Fruit fly (Drosophila melanogaster) whole organism, pupa: ENCODE data around the gene Sodh2.

ENCODE experiments used
- CG15710 ChIP-seq: fragments of 200-800 bp; sonication (Bioruptor generic); optimal IDR thresholded peaks from 2 replicates; lab custom pipeline; 2018; ENCODE audit warnings: missing biosample characterization, mild to moderate bottlenecking, missing genetic modification characterization, moderate library complexity
- CG34367 ChIP-seq: fragments of 200-800 bp; sonication (Bioruptor generic); optimal IDR thresholded peaks from 2 replicates; lab custom pipeline; 2018; ENCODE audit warnings: missing biosample characterization, mild to moderate bottlenecking, missing genetic modification characterization
- CG4496 ChIP-seq: fragments of 200-800 bp; sonication (Bioruptor generic); IDR thresholded peaks from 3 replicates; pipeline ENCODE4 v1.3.6; 2022; ENCODE audit warnings: missing biosample characterization, missing genetic modification characterization
- CG8301 ChIP-seq: fragments of 200-800 bp; sonication (Bioruptor generic); optimal IDR thresholded peaks from 2 replicates; lab custom pipeline; 2018; ENCODE audit warnings: missing biosample characterization, mild to moderate bottlenecking, missing genetic modification characterization
- D1 ChIP-seq: fragments of 200-800 bp; sonication (Bioruptor generic); optimal IDR thresholded peaks from 2 replicates; lab custom pipeline; 2018; ENCODE audit warnings: missing biosample characterization, mild to moderate bottlenecking, missing genetic modification characterization, moderate library complexity
- EcR ChIP-seq: fragments of 200-800 bp; sonication (Bioruptor generic); optimal IDR thresholded peaks from 3 replicates; lab custom pipeline; 2019; ENCODE audit warnings: missing biosample characterization, missing genetic modification characterization, mild to moderate bottlenecking, moderate library complexity, missing genetic modification reagents
- Ets98B ChIP-seq: fragments of 200-800 bp; sonication (Bioruptor generic); IDR thresholded peaks from 2 replicates; pipeline ENCODE4 v1.3.6; 2022; ENCODE audit warnings: missing biosample characterization, missing genetic modification characterization
- Pif1A ChIP-seq: fragments of 200-800 bp; sonication (Bioruptor generic); optimal IDR thresholded peaks from 3 replicates; lab custom pipeline; 2016; ENCODE audit warnings: missing biosample characterization, missing genetic modification characterization
- Pif1B ChIP-seq: fragments of 200-800 bp; sonication (Bioruptor generic); optimal IDR thresholded peaks from 3 replicates; lab custom pipeline; 2016; ENCODE audit warnings: missing biosample characterization, missing genetic modification characterization
- fd96Ca ChIP-seq: fragments of 200-800 bp; sonication (Bioruptor generic); IDR thresholded peaks from 3 replicates; pipeline ENCODE4 v1.3.6; 2022; ENCODE audit warnings: missing biosample characterization, missing genetic modification characterization
- rn ChIP-seq: fragments of 200-800 bp; sonication (Bioruptor generic); IDR thresholded peaks from 2 replicates; pipeline ENCODE4 v1.3.6; 2022; ENCODE audit warnings: missing biosample characterization, missing genetic modification characterization

DNA sequence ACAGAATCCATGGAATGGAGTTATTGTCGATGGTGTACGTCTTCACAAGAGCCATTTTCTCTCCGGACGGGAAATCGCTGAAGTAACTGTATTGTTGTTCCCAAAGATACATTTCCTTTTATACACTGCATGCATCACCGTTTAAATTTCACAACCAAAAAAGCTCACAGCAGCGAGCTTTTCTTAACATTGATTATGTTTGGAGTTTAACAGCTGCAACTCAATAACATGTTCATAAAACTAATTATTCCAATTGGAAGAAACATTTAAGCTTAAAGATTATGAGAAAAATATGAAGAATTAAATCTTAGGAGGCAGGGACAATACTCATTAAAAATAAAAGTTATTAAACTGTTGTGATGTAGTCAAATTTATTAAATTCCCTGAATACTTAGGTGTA, 3.0 kb downstream of the Sodh2 start, which contains the start of gene CG14695:
- TF ChIP-seq D1 (tag; lab: Kevin White, UChicago) = no peak
- TF ChIP-seq EcR (GFP tag; lab: Kevin White, UChicago) = no peak
- no peak for TF ChIP-seq Pif1A (GFP tag; lab: Kevin White, UChicago)
- no peak for TF ChIP-seq Ets98B (GFP tag; lab: Robert Waterston, UW)
- no peak for TF ChIP-seq fd96Ca
- TF ChIP-seq CG15710 (tag; lab: Kevin White, UChicago) = no peak
- TF ChIP-seq CG4496 (GFP tag; lab: Robert Waterston, UW) = no peak
- TF ChIP-seq Pif1B (GFP tag; lab: Kevin White, UChicago) = no peak
- no peak for TF ChIP-seq CG8301
- TF ChIP-seq CG34367 (tag; lab: Kevin White, UChicago) = no peak
- TF ChIP-seq rn (GFP tag; lab: Robert Waterston, UW) = no peak
